4 fruit fly cellular contexts compared by ENCODE assay signal in genomic region chr2L:6561463-6562357, dm6.
TF ChIP-seq lines count a peak whose summit lies in the region.

TSS of gene Trmt6 (minus strand) at chr2L:6562289.
TSS of gene Ent2 (plus strand) at chr2L:6562325.

TF ChIP-seq in whole organism, adult, 20 proteins besides CTCF, POLR2A, EP300 and RAD21 (continued from another document):
- TF ChIP-seq Mnt (GFP tag; optimal IDR thresholded peaks at IDR 0.05; lab: Kevin White, UChicago) (peak; percentile 81), cic (GFP tag; optimal IDR thresholded peaks at IDR 0.05; lab: Kevin White, UChicago) (peak; percentile 74)

TF ChIP-seq in whole organism, embryonic, 481 proteins besides CTCF, POLR2A, EP300 and RAD21 (continued from another document and continues in another):
- TF ChIP-seq so (GFP tag; IDR thresholded peaks at IDR 0.05; lab: Robert Waterston, UW) = peak; percentile 95
- TF ChIP-seq CG13894 (tag; optimal IDR thresholded peaks at IDR 0.05; lab: Kevin White, UChicago) = peak; percentile 84
- peak; percentile 98 for TF ChIP-seq CG32772 (GFP tag; IDR thresholded peaks at IDR 0.05; lab: Robert Waterston, UW)
- TF ChIP-seq nau (GFP tag; optimal IDR thresholded peaks at IDR 0.05; lab: Kevin White, UChicago) = peak; percentile 88
- TF ChIP-seq jigr1 (GFP tag; IDR thresholded peaks at IDR 0.05; lab: Robert Waterston, UW) = peak; percentile 96
- peak; percentile 90 for TF ChIP-seq Max (GFP tag; optimal IDR thresholded peaks at IDR 0.05; lab: Kevin White, UChicago)
- peak; percentile 30 for TF ChIP-seq D (optimal IDR thresholded peaks at IDR 0.05; lab: Kevin White, UChicago)
- TF ChIP-seq D (GFP tag; optimal IDR thresholded peaks at IDR 0.05; lab: Kevin White, UChicago) = peak; percentile 87
- TF ChIP-seq CG6683 (GFP tag; optimal IDR thresholded peaks at IDR 0.05; lab: Kevin White, UChicago) = peak; percentile 81
- TF ChIP-seq CG10267 (tag; optimal IDR thresholded peaks at IDR 0.05; lab: Kevin White, UChicago) = peak; percentile 91
- peak; percentile 92 for TF ChIP-seq da (GFP tag; optimal IDR thresholded peaks at IDR 0.05; lab: Kevin White, UChicago)
- TF ChIP-seq H15 (GFP tag; IDR thresholded peaks at IDR 0.05; lab: Robert Waterston, UW) = peak; percentile 97
- peak; percentile 75 for TF ChIP-seq nom (GFP tag; optimal IDR thresholded peaks at IDR 0.05; lab: Kevin White, UChicago)
- peak; percentile 92 for TF ChIP-seq pum (GFP tag; optimal IDR thresholded peaks at IDR 0.05; lab: Kevin White, UChicago)
- TF ChIP-seq Hr39 (optimal IDR thresholded peaks at IDR 0.05; lab: Kevin White, UChicago) = no peak
- peak; percentile 73; the same call in 1 of the 3 replicates for TF ChIP-seq z (GFP tag; IDR thresholded peaks at IDR 0.05; lab: Robert Waterston, UW)
- TF ChIP-seq az2 (GFP tag; optimal IDR thresholded peaks at IDR 0.05; lab: Kevin White, UChicago) = peak; percentile 96
- TF ChIP-seq CG13775 (GFP tag; optimal IDR thresholded peaks at IDR 0.05; lab: Kevin White, UChicago) = peak; percentile 93
- peak; percentile 95 for TF ChIP-seq HHEX (GFP tag; optimal IDR thresholded peaks at IDR 0.05; lab: Kevin White, UChicago)
- peak; percentile 77 for TF ChIP-seq Hey (tag; optimal IDR thresholded peaks at IDR 0.05; lab: Kevin White, UChicago)
- peak; percentile 96 for TF ChIP-seq shn (GFP tag; optimal IDR thresholded peaks at IDR 0.05; lab: Kevin White, UChicago)
- peak; percentile 96 for TF ChIP-seq CG7372 (GFP tag; IDR thresholded peaks at IDR 0.05; lab: Robert Waterston, UW)
- peak; percentile 87 for TF ChIP-seq sd (tag; optimal IDR thresholded peaks at IDR 0.05; lab: Kevin White, UChicago)
- peak; percentile 92 for TF ChIP-seq C15 (GFP tag; IDR thresholded peaks at IDR 0.05; lab: Robert Waterston, UW)
- peak; percentile 88 for TF ChIP-seq CG8290 (GFP tag; optimal IDR thresholded peaks at IDR 0.05; lab: Kevin White, UChicago)
- TF ChIP-seq CG8290 (tag; optimal IDR thresholded peaks at IDR 0.05; lab: Kevin White, UChicago) = peak; percentile 58 to 99
- TF ChIP-seq cas (GFP tag; IDR thresholded peaks at IDR 0.05; lab: Robert Waterston, UW) = peak; percentile 94
- TF ChIP-seq CG10462 (GFP tag; optimal IDR thresholded peaks at IDR 0.05; lab: Kevin White, UChicago) = peak; percentile 87
- peak; percentile 92 for TF ChIP-seq sens-2 (GFP tag; IDR thresholded peaks at IDR 0.05; lab: Robert Waterston, UW)
- TF ChIP-seq CG3065 (GFP tag; optimal IDR thresholded peaks at IDR 0.05; lab: Kevin White, UChicago) = peak; percentile 89
- no peak for TF ChIP-seq CG8478 (optimal IDR thresholded peaks at IDR 0.05; lab: Kevin White, UChicago)
- TF ChIP-seq Camta (GFP tag; optimal IDR thresholded peaks at IDR 0.05; lab: Kevin White, UChicago) = peak; percentile 90
- TF ChIP-seq Usf (GFP tag; optimal IDR thresholded peaks at IDR 0.05; lab: Kevin White, UChicago) = peak; percentile 95
- TF ChIP-seq CG11247 (GFP tag; IDR thresholded peaks at IDR 0.05; lab: Robert Waterston, UW) = peak; percentile 97
- TF ChIP-seq Xbp1 (GFP tag; optimal IDR thresholded peaks at IDR 0.05; lab: Kevin White, UChicago) = peak; percentile 98
- peak; percentile 97 for TF ChIP-seq pho (GFP tag; optimal IDR thresholded peaks at IDR 0.05; lab: Kevin White, UChicago)
- peak; percentile 69 for TF ChIP-seq Dip2 (GFP tag; IDR thresholded peaks at IDR 0.05; lab: Robert Waterston, UW)
- peak; percentile 62 for TF ChIP-seq ftz-f1 (GFP tag; optimal IDR thresholded peaks at IDR 0.05; lab: Kevin White, UChicago)
- no peak for TF ChIP-seq tna (GFP tag; IDR thresholded peaks at IDR 0.05; lab: Robert Waterston, UW; ENCODE audit: partially characterized antibody)
- TF ChIP-seq corto (GFP tag; optimal IDR thresholded peaks at IDR 0.05; lab: Kevin White, UChicago) = peak; percentile 80
- TF ChIP-seq scrt (GFP tag; optimal IDR thresholded peaks at IDR 0.05; lab: Kevin White, UChicago) = peak; percentile 96
- peak; percentile 96 for TF ChIP-seq CG2889 (GFP tag; IDR thresholded peaks at IDR 0.05; lab: Robert Waterston, UW)
- peak; percentile 84 for TF ChIP-seq en (GFP tag; optimal IDR thresholded peaks at IDR 0.05; lab: Kevin White, UChicago)

TF ChIP-seq in whole organism, prepupa, 60 proteins besides CTCF, POLR2A, EP300 and RAD21 (continued from another document):
- TF ChIP-seq lz (GFP tag; optimal IDR thresholded peaks at IDR 0.05; lab: Kevin White, UChicago) = peak; percentile 97
- peak; percentile 82 for TF ChIP-seq Eip93F (GFP tag; optimal IDR thresholded peaks at IDR 0.05; lab: Kevin White, UChicago)
- peak; percentile 97 for TF ChIP-seq topi (GFP tag; optimal IDR thresholded peaks at IDR 0.05; lab: Kevin White, UChicago)
- TF ChIP-seq CG6276 (GFP tag; optimal IDR thresholded peaks at IDR 0.05; lab: Kevin White, UChicago) = peak; percentile 94
- peak; percentile 85 for TF ChIP-seq CG6808 (GFP tag; optimal IDR thresholded peaks at IDR 0.05; lab: Kevin White, UChicago)
- TF ChIP-seq CG15336 (GFP tag; IDR thresholded peaks at IDR 0.05; lab: Robert Waterston, UW) = peak; percentile 95
- TF ChIP-seq CG8319 (GFP tag; optimal IDR thresholded peaks at IDR 0.05; lab: Kevin White, UChicago) = peak; percentile 96
- peak; percentile 94 for TF ChIP-seq dac (GFP tag; optimal IDR thresholded peaks at IDR 0.05; lab: Kevin White, UChicago)
- TF ChIP-seq CG3919 (GFP tag; optimal IDR thresholded peaks at IDR 0.05; lab: Kevin White, UChicago) = peak; percentile 98
- peak; percentile 96 for TF ChIP-seq Ets96B (tag; optimal IDR thresholded peaks at IDR 0.05; lab: Kevin White, UChicago)
- peak; percentile 95 for TF ChIP-seq Sox102F (GFP tag; optimal IDR thresholded peaks at IDR 0.05; lab: Kevin White, UChicago)
- TF ChIP-seq acj6 (GFP tag; optimal IDR thresholded peaks at IDR 0.05; lab: Kevin White, UChicago) = peak; percentile 98
- TF ChIP-seq Gug (GFP tag; IDR thresholded peaks at IDR 0.05; lab: Robert Waterston, UW) = peak; percentile 98
- TF ChIP-seq CG6854 (GFP tag; optimal IDR thresholded peaks at IDR 0.05; lab: Kevin White, UChicago) = peak; percentile 89
- TF ChIP-seq CG11902 (GFP tag; optimal IDR thresholded peaks at IDR 0.05; lab: Kevin White, UChicago) = peak; percentile 98
- peak; percentile 93 for TF ChIP-seq CG8632 (GFP tag; optimal IDR thresholded peaks at IDR 0.05; lab: Kevin White, UChicago)
- TF ChIP-seq svp (GFP tag; lab: Kevin White, UChicago) = peak; percentile 98
- TF ChIP-seq Blimp-1 (GFP tag; optimal IDR thresholded peaks at IDR 0.05; lab: Kevin White, UChicago) = peak; percentile 83
- peak; percentile 96 for TF ChIP-seq achi (GFP tag; optimal IDR thresholded peaks at IDR 0.05; lab: Kevin White, UChicago)
- peak; percentile 96 for TF ChIP-seq CG4318 (GFP tag; optimal IDR thresholded peaks at IDR 0.05; lab: Kevin White, UChicago)
- peak; percentile 83 for TF ChIP-seq fkh (GFP tag; optimal IDR thresholded peaks at IDR 0.05; lab: Kevin White, UChicago)
- peak; percentile 85 to 92 for TF ChIP-seq ss (GFP tag; optimal IDR thresholded peaks at IDR 0.05; lab: Kevin White, UChicago)
- peak; percentile 86 for TF ChIP-seq CG9139 (GFP tag; optimal IDR thresholded peaks at IDR 0.05; lab: Kevin White, UChicago)
- peak; percentile 99 for TF ChIP-seq Hr4 (GFP tag; optimal IDR thresholded peaks at IDR 0.05; lab: Kevin White, UChicago)
- TF ChIP-seq CG6792 (GFP tag; optimal IDR thresholded peaks at IDR 0.05; lab: Kevin White, UChicago) = peak; percentile 98
- TF ChIP-seq OdsH (GFP tag; optimal IDR thresholded peaks at IDR 0.05; lab: Kevin White, UChicago) = peak; percentile 98
- peak; percentile 96 for TF ChIP-seq Ets21C (GFP tag; optimal IDR thresholded peaks at IDR 0.05; lab: Kevin White, UChicago)
- TF ChIP-seq CG7368 (GFP tag; optimal IDR thresholded peaks at IDR 0.05; lab: Kevin White, UChicago) = peak; percentile 97
- peak; percentile 98 for TF ChIP-seq CG11294 (GFP tag; IDR thresholded peaks at IDR 0.05; lab: Robert Waterston, UW)
- TF ChIP-seq pdm3 (GFP tag; optimal IDR thresholded peaks at IDR 0.05; lab: Kevin White, UChicago) = peak; percentile 97
- TF ChIP-seq CG31627 (GFP tag; optimal IDR thresholded peaks at IDR 0.05; lab: Kevin White, UChicago) = peak; percentile 99
- peak; percentile 94 for TF ChIP-seq spab (GFP tag; optimal IDR thresholded peaks at IDR 0.05; lab: Kevin White, UChicago)
- peak; percentile 99 for TF ChIP-seq Hr39 (GFP tag; optimal IDR thresholded peaks at IDR 0.05; lab: Kevin White, UChicago)
- peak; percentile 91 for TF ChIP-seq Hr38 (GFP tag; optimal IDR thresholded peaks at IDR 0.05; lab: Kevin White, UChicago)
- TF ChIP-seq net (GFP tag; optimal IDR thresholded peaks at IDR 0.05; lab: Kevin White, UChicago) = peak; percentile 97
- peak; percentile 93 for TF ChIP-seq CG8119 (GFP tag; IDR thresholded peaks at IDR 0.05; lab: Robert Waterston, UW)
- TF ChIP-seq CG3032 (tag; optimal IDR thresholded peaks at IDR 0.05; lab: Kevin White, UChicago) = peak; percentile 95
- TF ChIP-seq esn (GFP tag; optimal IDR thresholded peaks at IDR 0.05; lab: Kevin White, UChicago) = peak; percentile 96
- peak; percentile 95 for TF ChIP-seq CG1621 (tag; optimal IDR thresholded peaks at IDR 0.05; lab: Kevin White, UChicago)
- TF ChIP-seq CG32006 (GFP tag; optimal IDR thresholded peaks at IDR 0.05; lab: Kevin White, UChicago) = peak; percentile 98
- peak; percentile 99 for TF ChIP-seq salr (GFP tag; optimal IDR thresholded peaks at IDR 0.05; lab: Kevin White, UChicago)

TF ChIP-seq in whole organism, wandering third instar larva, 38 proteins besides CTCF, POLR2A, EP300 and RAD21 (continued from another document):
- TF ChIP-seq psq (GFP tag; optimal IDR thresholded peaks at IDR 0.05; lab: Kevin White, UChicago) (peak; percentile 93), Dif (GFP tag; optimal IDR thresholded peaks at IDR 0.05; lab: Kevin White, UChicago; ENCODE audit: partially characterized antibody) (no peak), brk (GFP tag; optimal IDR thresholded peaks at IDR 0.05; lab: Kevin White, UChicago) (peak; percentile 85), Abd-B (GFP tag; optimal IDR thresholded peaks at IDR 0.05; lab: Kevin White, UChicago) (no peak), Rel (GFP tag; optimal IDR thresholded peaks at IDR 0.05; lab: Kevin White, UChicago) (peak; percentile 82), Rel (tag; optimal IDR thresholded peaks at IDR 0.05; lab: Kevin White, UChicago) (peak; percentile 68), usp (GFP tag; optimal IDR thresholded peaks at IDR 0.05; lab: Kevin White, UChicago) (no peak), CG32264 (GFP tag; optimal IDR thresholded peaks at IDR 0.05; lab: Kevin White, UChicago) (peak; percentile 94), tai (GFP tag; optimal IDR thresholded peaks at IDR 0.05; lab: Kevin White, UChicago) (no peak), Vsx2 (GFP tag; optimal IDR thresholded peaks at IDR 0.05; lab: Kevin White, UChicago; ENCODE audit: partially characterized antibody) (no peak), h (GFP tag; optimal IDR thresholded peaks at IDR 0.05; lab: Kevin White, UChicago) (peak; percentile 98), GATAd (GFP tag; optimal IDR thresholded peaks at IDR 0.05; lab: Kevin White, UChicago) (peak; percentile 94), ey (GFP tag; optimal IDR thresholded peaks at IDR 0.05; lab: Kevin White, UChicago) (peak; percentile 97), Sp1 (GFP tag; optimal IDR thresholded peaks at IDR 0.05; lab: Kevin White, UChicago) (peak; percentile 88), fru (GFP tag; optimal IDR thresholded peaks at IDR 0.05; lab: Kevin White, UChicago) (peak; percentile 96), dmrt93B (GFP tag; optimal IDR thresholded peaks at IDR 0.05; lab: Kevin White, UChicago) (peak; percentile 94), jim (GFP tag; optimal IDR thresholded peaks at IDR 0.05; lab: Kevin White, UChicago) (peak; percentile 90)
